Worm (Caenorhabditis elegans) whole organism, young adult: ENCODE measurements around the gene F02H6.3.

Source experiments
- T26A5.8 ChIP-seq: sonication (generic microtip); optimal IDR thresholded peaks from 2 replicates; lab custom pipeline; 2016; ENCODE audit warnings: missing genetic modification characterization, missing compliant biosample characterization
- Y79H2A.3 ChIP-seq: fragments of 200-800 bp; sonication (Bioruptor generic); conservative IDR thresholded peaks from 2 replicates; pipeline ENCODE4 v1.3.6; 2022; ENCODE audit warnings: missing genetic modification reagents, missing genetic modification characterization, missing compliant biosample characterization
- ceh-91 ChIP-seq: fragments of 200-800 bp; sonication (Bioruptor generic); IDR thresholded peaks from 2 replicates; pipeline ENCODE4 v1.3.6; 2022; ENCODE audit warnings: missing genetic modification reagents, missing genetic modification characterization, missing compliant biosample characterization
- die-1 ChIP-seq: sonication (generic microtip); optimal IDR thresholded peaks from 2 replicates; lab custom pipeline; 2016; ENCODE audit warnings: missing genotype, mild to moderate bottlenecking, missing genetic modification characterization, missing compliant biosample characterization
- him-1 ChIP-seq: sonication (generic microtip); optimal IDR thresholded peaks from 2 replicates; lab custom pipeline; 2016; ENCODE audit warnings: missing genotype, missing genetic modification reagents, missing genetic modification characterization, missing compliant biosample characterization
- hlh-12 ChIP-seq: sonication (generic microtip); optimal IDR thresholded peaks from 2 replicates; lab custom pipeline; 2016; ENCODE audit warnings: missing genetic modification characterization, missing compliant biosample characterization
- hsf-1 ChIP-seq: fragments of 200-800 bp; sonication (Bioruptor generic); IDR thresholded peaks from 2 replicates; pipeline ENCODE4 v1.3.6; 2022; ENCODE audit warnings: missing genetic modification reagents, missing genetic modification characterization, missing compliant biosample characterization
- lag-1 ChIP-seq: fragments of 200-800 bp; sonication (Bioruptor generic); IDR thresholded peaks from 2 replicates; pipeline ENCODE4 v1.3.6; 2022; ENCODE audit warnings: missing genetic modification reagents, missing genetic modification characterization, missing compliant biosample characterization
- lir-1 ChIP-seq: fragments of 200-800 bp; sonication (Bioruptor generic); conservative IDR thresholded peaks from 2 replicates; pipeline ENCODE4 v1.3.6; 2022; ENCODE audit warnings: missing genetic modification reagents, missing genetic modification characterization, missing compliant biosample characterization
- madf-6 ChIP-seq: fragments of 200-800 bp; sonication (Bioruptor generic); IDR thresholded peaks from 2 replicates; pipeline ENCODE4 v1.3.6; 2022; ENCODE audit warnings: missing genetic modification reagents, missing genetic modification characterization, missing compliant biosample characterization
- nfya-2 ChIP-seq: fragments of 200-800 bp; sonication (Bioruptor generic); IDR thresholded peaks from 2 replicates; pipeline ENCODE4 v1.3.6; 2022; ENCODE audit warnings: missing genetic modification reagents, missing genetic modification characterization, missing compliant biosample characterization
- snpc-3.4 ChIP-seq: sonication (generic microtip); optimal IDR thresholded peaks from 2 replicates; lab custom pipeline; 2017; ENCODE audit warnings: missing genetic modification characterization, mild to moderate bottlenecking, missing compliant biosample characterization, antibody characterized with exemption, moderate library complexity, missing genotype, missing genetic modification reagents
- snpc-4 ChIP-seq, 5 experiments: fragments of 150-350 bp in 1 of 5; sonication (generic microtip) in 4 of 5; optimal IDR thresholded peaks; 2 replicates each; lab custom pipeline; 2014 to 2018; ENCODE audit warnings: missing genetic modification characterization in 5 of 5, missing biosample characterization in 3 of 5, antibody characterized with exemption in 2 of 5, mild to moderate bottlenecking in 2 of 5, missing compliant biosample characterization in 2 of 5, missing genotype in 2 of 5, moderate library complexity in 2 of 5, missing genetic modification reagents in 1 of 5
- unc-62 ChIP-seq: fragments of 150-350 bp; optimal IDR thresholded peaks from 2 replicates; lab custom pipeline; 2014; ENCODE audit warnings: missing biosample characterization, missing genetic modification reagents, missing genetic modification characterization

ce11 chrIV:14176373-14176772, 26.9 kb upstream of the F02H6.3 start, which contains the start of gene R05A10.3:
- no peak for TF ChIP-seq lir-1 (GFP tag; lab: Robert Waterston, UW)
- TF ChIP-seq snpc-4 (GFP tag; optimal IDR thresholded peaks at IDR 0.05; lab: Kevin White, UChicago) = no peak
- TF ChIP-seq snpc-4 (tag; optimal IDR thresholded peaks at IDR 0.05; lab: Kevin White, UChicago) = no peak
- TF ChIP-seq Y79H2A.3 = no peak
- no peak for TF ChIP-seq nfya-2 (GFP tag; lab: Robert Waterston, UW)
- TF ChIP-seq die-1 (tag; lab: Kevin White, UChicago) = no peak
- TF ChIP-seq hsf-1 (GFP tag; lab: Robert Waterston, UW) = no peak
- no peak for TF ChIP-seq unc-62 (GFP tag; lab: Kevin White, UChicago)
- no peak for TF ChIP-seq T26A5.8 (tag; lab: Kevin White, UChicago)
- TF ChIP-seq lag-1 = no peak
- no peak for TF ChIP-seq snpc-3.4 (tag; lab: Kevin White, UChicago)
- no peak for TF ChIP-seq him-1 (tag; lab: Kevin White, UChicago)
- TF ChIP-seq madf-6 (GFP tag; lab: Robert Waterston, UW) = no peak
- TF ChIP-seq hlh-12 (tag; lab: Kevin White, UChicago) = no peak
- no peak for TF ChIP-seq ceh-91
